Worm (Caenorhabditis elegans): ENCODE results near the gene T25B9.9.

- TF ChIP-seq ceh-82 (tag; optimal IDR thresholded peaks at IDR 0.05), result no peak
- TF ChIP-seq R02D3.7 (tag; optimal IDR thresholded peaks at IDR 0.05), result no peak
- TF ChIP-seq ama-1 (optimal IDR thresholded peaks at IDR 0.05), result no peak
- TF ChIP-seq nhr-237 (tag; optimal IDR thresholded peaks at IDR 0.05), result no peak
- TF ChIP-seq snpc-4 (tag; optimal IDR thresholded peaks at IDR 0.05), result no peak
These were observed 1.3 kb upstream of the T25B9.9 start, which contains the start of gene T25B9.8 for ce11 chrIV:10768146-10768636.
